Worm (Caenorhabditis elegans) whole organism, late embryonic: ENCODE results near the gene K07H8.5.

Experiments
- ahr-1 ChIP-seq: sonication (generic microtip); optimal IDR thresholded peaks from 2 replicates; lab custom pipeline; 2016; ENCODE audit warnings: missing genetic modification characterization, missing compliant biosample characterization
- ceh-14 ChIP-seq: sonication (generic microtip); optimal IDR thresholded peaks from 2 replicates; lab custom pipeline; 2016; ENCODE audit warnings: missing genotype, missing genetic modification characterization, missing compliant biosample characterization
- fkh-10 ChIP-seq: fragments of 150-350 bp; optimal IDR thresholded peaks from 2 replicates; lab custom pipeline; 2014; ENCODE audit warnings: missing biosample characterization, missing genetic modification reagents, missing genetic modification characterization
- hlh-13 ChIP-seq: fragments of 200-800 bp; sonication (Bioruptor generic); optimal IDR thresholded peaks from 2 replicates; lab custom pipeline; 2018; ENCODE audit warnings: mild to moderate bottlenecking, missing genetic modification characterization, missing compliant biosample characterization
- nhr-11 ChIP-seq: fragments of 150-350 bp; optimal IDR thresholded peaks from 2 replicates; lab custom pipeline; 2014; ENCODE audit warnings: missing biosample characterization, missing genetic modification characterization
- pqm-1 ChIP-seq: sonication (generic microtip); optimal IDR thresholded peaks from 2 replicates; lab custom pipeline; 2016; ENCODE audit warnings: missing genetic modification characterization, missing compliant biosample characterization
- sox-2 ChIP-seq: fragments of 200-800 bp; sonication (Bioruptor generic); IDR thresholded peaks from 2 replicates; pipeline ENCODE4 v1.3.6; 2022; ENCODE audit warnings: missing genetic modification reagents, missing genetic modification characterization, missing compliant biosample characterization
- syd-9 ChIP-seq: sonication (generic microtip); optimal IDR thresholded peaks from 2 replicates; lab custom pipeline; 2016; ENCODE audit warnings: mild to moderate bottlenecking, missing genetic modification characterization, moderate library complexity, missing compliant biosample characterization
- tbx-2 ChIP-seq: sonication (generic microtip); optimal IDR thresholded peaks from 2 replicates; lab custom pipeline; 2016; ENCODE audit warnings: missing genetic modification characterization, missing compliant biosample characterization
- ttx-3 ChIP-seq: sonication (generic microtip); optimal IDR thresholded peaks from 2 replicates; lab custom pipeline; 2016; ENCODE audit warnings: missing genetic modification reagents, missing genetic modification characterization, missing compliant biosample characterization
- unc-55 ChIP-seq: sonication (generic microtip); optimal IDR thresholded peaks from 2 replicates; lab custom pipeline; 2017; ENCODE audit warnings: missing biosample characterization, missing genetic modification reagents, missing genetic modification characterization

DNA sequence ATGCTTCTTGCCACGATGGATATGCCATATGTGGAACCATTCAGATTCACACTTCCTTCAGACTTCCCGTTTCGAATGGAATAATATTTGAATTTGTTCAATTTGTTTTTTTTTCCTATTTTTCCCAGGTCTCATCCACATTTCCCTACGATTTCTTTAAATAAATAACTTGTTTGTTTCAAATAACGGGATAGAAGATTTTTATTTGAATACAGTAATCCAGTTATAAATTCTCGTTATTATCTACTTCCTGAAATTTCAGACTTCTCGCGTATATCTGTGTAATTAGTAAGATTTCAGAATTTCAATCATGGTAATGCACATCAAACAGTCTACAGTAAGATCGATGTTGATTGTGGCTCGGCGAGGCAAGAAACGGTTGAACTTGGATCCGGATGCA lies 32.3 kb downstream of the K07H8.5 start, which contains the start of gene F35H10.5:
- no peak for TF ChIP-seq fkh-10 (GFP tag; lab: Kevin White, UChicago)
- TF ChIP-seq pqm-1 (tag; lab: Kevin White, UChicago) = no peak
- TF ChIP-seq ahr-1 (tag; lab: Kevin White, UChicago) = no peak
- no peak for TF ChIP-seq tbx-2 (tag; lab: Kevin White, UChicago)
- no peak for TF ChIP-seq hlh-13 (GFP tag; lab: Kevin White, UChicago)
- TF ChIP-seq unc-55 = no peak
- TF ChIP-seq ceh-14 (tag; lab: Kevin White, UChicago) = no peak
- TF ChIP-seq syd-9 = no peak
- no peak for TF ChIP-seq nhr-11
- TF ChIP-seq sox-2 (GFP tag; lab: Robert Waterston, UW) = no peak
- no peak for TF ChIP-seq ttx-3 (tag; lab: Kevin White, UChicago)
